Fruit fly (Drosophila melanogaster): Measurements from ENCODE around the gene CG9270.

DNA sequence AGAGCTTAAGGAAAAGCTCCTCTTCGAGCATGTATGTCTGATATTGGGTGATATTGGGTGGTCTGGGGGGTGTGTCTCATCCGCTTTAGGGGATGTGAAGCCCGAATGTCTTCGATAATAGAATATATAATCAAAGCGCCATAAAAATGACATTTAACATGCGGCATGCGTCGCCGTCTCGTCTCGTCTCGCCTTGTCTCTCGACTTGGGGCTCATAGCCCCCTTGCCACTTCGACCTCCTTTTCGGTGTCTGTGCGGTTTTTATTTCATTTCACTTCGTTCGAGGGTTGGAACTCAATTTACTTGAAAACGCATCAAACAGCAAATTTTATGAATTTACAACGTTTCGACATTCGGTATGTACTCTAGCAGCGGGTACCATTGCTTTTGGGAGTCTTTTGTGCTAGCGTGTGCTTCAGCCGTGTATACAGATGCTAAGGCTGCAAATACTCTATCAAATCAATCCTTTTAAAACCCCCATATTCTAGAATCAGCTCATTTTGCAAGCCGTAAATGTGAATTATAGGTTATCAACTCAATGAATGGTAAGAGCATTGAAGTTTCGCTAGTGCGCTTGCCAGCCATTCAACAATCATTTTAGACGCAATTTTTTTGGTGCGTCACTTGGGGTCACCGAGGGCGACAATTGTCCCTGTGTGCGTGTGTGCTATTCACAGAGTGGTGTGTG is 16.7 kb upstream of the CG9270 start:
- no peak for TF ChIP-seq CG8478 (optimal IDR thresholded peaks at IDR 0.05)
- no peak for TF ChIP-seq pan (optimal IDR thresholded peaks at IDR 0.05)
- TF ChIP-seq EcR (GFP tag; optimal IDR thresholded peaks at IDR 0.05), result no peak
- TF ChIP-seq psq (optimal IDR thresholded peaks at IDR 0.05), result no peak
- no peak for TF ChIP-seq Dll (optimal IDR thresholded peaks at IDR 0.05)

All from whole organism.